Worm (Caenorhabditis elegans) whole organism, L4/young adult: ENCODE data around the gene twk-12.

Experiments used
- W03F9.2 ChIP-seq: fragments of 150-350 bp; optimal IDR thresholded peaks from 2 replicates; lab custom pipeline; 2014; ENCODE audit warnings: missing biosample characterization, missing genetic modification characterization
- dao-5 ChIP-seq: sonication (generic microtip); optimal IDR thresholded peaks from 2 replicates; lab custom pipeline; 2016; ENCODE audit warnings: missing genotype, missing genetic modification characterization, moderate library complexity, missing compliant biosample characterization
- him-1 ChIP-seq: sonication (generic microtip); optimal IDR thresholded peaks from 2 replicates; lab custom pipeline; 2016; ENCODE audit warnings: missing genotype, missing genetic modification reagents, missing genetic modification characterization, missing compliant biosample characterization

DNA sequence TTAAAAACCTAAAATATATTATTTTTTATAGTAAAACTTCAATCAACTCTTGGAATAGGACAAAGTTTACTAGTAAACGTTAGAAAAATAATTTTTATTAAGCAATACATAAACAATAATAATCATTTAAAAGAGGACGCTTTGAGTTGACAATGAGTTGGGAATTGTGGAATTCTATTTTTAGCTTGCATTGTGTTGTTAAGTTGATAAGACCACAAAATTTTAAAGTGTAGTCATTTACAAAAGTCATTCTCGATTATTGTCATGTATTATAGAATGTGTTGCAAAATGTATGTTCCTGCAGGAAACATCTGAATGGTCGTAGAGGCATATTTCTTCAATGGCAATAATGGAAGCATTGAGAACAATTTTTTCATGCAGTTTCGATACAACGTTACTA, 43.6 kb downstream of the twk-12 start:
- TF ChIP-seq him-1 (tag; lab: Kevin White, UChicago) (no peak), dao-5 (tag; lab: Kevin White, UChicago) (no peak), W03F9.2 (no peak)
